Worm (Caenorhabditis elegans) whole organism, L3 larva: ENCODE results near the gene F49E11.7.

Experiments used
- aly-2 ChIP-seq: fragments of 150-350 bp; optimal IDR thresholded peaks from 2 replicates; lab custom pipeline; 2014; ENCODE audit warnings: missing biosample characterization, missing genetic modification characterization
- fos-1 ChIP-seq: fragments of 150-350 bp; optimal IDR thresholded peaks from 2 replicates; lab custom pipeline; 2014; ENCODE audit warnings: missing biosample characterization, missing genetic modification characterization
- jun-1 ChIP-seq: fragments of 150-350 bp; optimal IDR thresholded peaks from 2 replicates; lab custom pipeline; 2014; ENCODE audit warnings: missing biosample characterization, missing genetic modification reagents, missing genetic modification characterization

- TF ChIP-seq jun-1 (tag; lab: Kevin White, UChicago) = no peak
- TF ChIP-seq fos-1 = no peak
- no peak for TF ChIP-seq aly-2 (tag; lab: Kevin White, UChicago)
Measured at ce11 chrIV:13082106-13082505, 29.4 kb downstream of the F49E11.7 start.
